Fruit fly (Drosophila melanogaster) S2 (cell line): ENCODE data around the gene dgt1.

ENCODE experiments used
- CG8478 ChIP-seq: fragments of >200 bp; optimal IDR thresholded peaks from 2 replicates; lab custom pipeline; 2018
- CTCF ChIP-seq, 2 experiments: fragments of >200 bp; optimal IDR thresholded peaks; 2 replicates each; lab custom pipeline; 2018

DNA sequence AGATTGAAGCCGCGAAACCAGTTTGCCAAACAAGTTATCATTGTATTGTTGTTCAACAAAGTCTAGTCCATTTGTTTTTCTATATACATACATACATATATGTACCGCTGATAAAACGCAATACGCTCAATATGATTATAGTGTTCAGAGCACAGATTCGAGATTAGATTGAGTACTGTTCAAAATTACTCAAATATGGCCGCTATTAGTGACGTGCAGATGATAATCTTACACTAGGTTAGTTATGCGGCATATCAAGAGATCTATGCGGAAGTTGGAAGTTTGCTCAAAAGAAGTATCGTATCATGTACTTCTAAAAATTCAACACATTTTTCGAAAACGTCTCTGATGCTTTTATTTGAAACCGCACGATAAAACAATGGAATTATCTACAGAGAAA is 10.6 kb upstream of the dgt1 start:
- TF ChIP-seq CG8478 (lab: Kevin White, UChicago) (no peak), CTCF (optimal IDR thresholded peaks at IDR 0.05; lab: Kevin White, UChicago) (no peak)
